Worm (Caenorhabditis elegans) whole organism, young adult: ENCODE data around the gene Y54F10AM.11.

ENCODE experiments used
- C17E4.6 ChIP-seq: fragments of 200-800 bp; sonication (Bioruptor generic); IDR thresholded peaks from 2 replicates; pipeline ENCODE4 v1.3.6; 2022; ENCODE audit warnings: missing genetic modification reagents, missing genetic modification characterization, missing compliant biosample characterization
- F22D6.2 ChIP-seq: sonication (generic microtip); optimal IDR thresholded peaks from 2 replicates; lab custom pipeline; 2016; ENCODE audit warnings: mild to moderate bottlenecking, missing genetic modification characterization, missing compliant biosample characterization
- F33H1.4 ChIP-seq: fragments of 200-800 bp; sonication (Bioruptor generic); IDR thresholded peaks from 2 replicates; pipeline ENCODE4 v1.3.6; 2022; ENCODE audit warnings: missing genetic modification reagents, missing genetic modification characterization, missing compliant biosample characterization
- F39B2.1 ChIP-seq: fragments of 200-800 bp; sonication (Bioruptor generic); IDR thresholded peaks from 2 replicates; pipeline ENCODE4 v1.3.6; 2022; ENCODE audit warnings: missing genetic modification reagents, missing genetic modification characterization, missing compliant biosample characterization
- F52B5.7 ChIP-seq: sonication (generic microtip); optimal IDR thresholded peaks from 2 replicates; lab custom pipeline; 2016; ENCODE audit warnings: mild to moderate bottlenecking, missing genetic modification characterization, missing compliant biosample characterization
- F55B11.4 ChIP-seq: sonication (generic microtip); optimal IDR thresholded peaks from 2 replicates; lab custom pipeline; 2016; ENCODE audit warnings: missing compliant biosample characterization, missing genetic modification characterization, borderline replicate concordance; ENCODE audit not compliant: insufficient read depth
- T26A5.8 ChIP-seq: sonication (generic microtip); optimal IDR thresholded peaks from 2 replicates; lab custom pipeline; 2016; ENCODE audit warnings: missing genetic modification characterization, missing compliant biosample characterization
- Y53F4B.3 ChIP-seq: fragments of 200-800 bp; sonication (Bioruptor generic); IDR thresholded peaks from 2 replicates; pipeline ENCODE4 v1.3.6; 2022; ENCODE audit warnings: missing genetic modification reagents, missing genetic modification characterization, missing compliant biosample characterization
- Y56A3A.18 ChIP-seq: fragments of 200-800 bp; sonication (Bioruptor generic); IDR thresholded peaks from 2 replicates; pipeline ENCODE4 v1.3.6; 2022; ENCODE audit warnings: missing genetic modification reagents, missing genetic modification characterization, missing compliant biosample characterization
- akir-1 ChIP-seq: fragments of 200-800 bp; sonication (Bioruptor generic); optimal IDR thresholded peaks from 2 replicates; lab custom pipeline; 2018; ENCODE audit warnings: mild to moderate bottlenecking, missing genetic modification characterization, moderate library complexity, missing compliant biosample characterization
- ama-1 ChIP-seq, 3 experiments: fragments of 150-350 bp in 1 of 3; sonication (generic microtip) in 2 of 3; optimal IDR thresholded peaks; 2 replicates each; lab custom pipeline; 2014 to 2018; ENCODE audit warnings: missing biosample characterization in 2 of 3, missing genetic modification characterization in 2 of 3, missing genetic modification reagents in 2 of 3
- atf-7 ChIP-seq: sonication (generic microtip); optimal IDR thresholded peaks from 2 replicates; lab custom pipeline; 2017; ENCODE audit warnings: mild to moderate bottlenecking, missing genetic modification characterization, missing compliant biosample characterization
- attf-3 ChIP-seq: fragments of 200-800 bp; sonication (Bioruptor generic); conservative IDR thresholded peaks from 2 replicates; pipeline ENCODE4 v1.3.6; 2022; ENCODE audit warnings: missing genetic modification reagents, missing genetic modification characterization, missing compliant biosample characterization
- attf-5 ChIP-seq: fragments of 200-800 bp; sonication (Bioruptor generic); optimal IDR thresholded peaks from 2 replicates; lab custom pipeline; 2018; ENCODE audit warnings: mild to moderate bottlenecking, missing genetic modification characterization, missing compliant biosample characterization
- attf-6 ChIP-seq: fragments of 200-800 bp; sonication (Bioruptor generic); IDR thresholded peaks from 2 replicates; pipeline ENCODE4 v1.3.6; 2022; ENCODE audit warnings: missing genetic modification reagents, missing genetic modification characterization, missing compliant biosample characterization
- cebp-1 ChIP-seq, 2 experiments: fragments of 200-800 bp in 1 of 2; sonication (Bioruptor generic) in 1 of 2; sonication (generic microtip) in 1 of 2; IDR thresholded peaks in 1 of 2; optimal IDR thresholded peaks in 1 of 2; 2 replicates each; pipeline versions ENCODE4 v1.3.6 to Lab custom; 2017 to 2022; ENCODE audit warnings: missing compliant biosample characterization in 2 of 2, missing genetic modification characterization in 2 of 2, mild to moderate bottlenecking in 1 of 2, missing genetic modification reagents in 1 of 2, moderate library complexity in 1 of 2
- cebp-2 ChIP-seq: fragments of 200-800 bp; sonication (Bioruptor generic); IDR thresholded peaks from 2 replicates; pipeline ENCODE4 v1.3.6; 2022; ENCODE audit warnings: missing genetic modification characterization, missing compliant biosample characterization
- ceh-91 ChIP-seq: fragments of 200-800 bp; sonication (Bioruptor generic); IDR thresholded peaks from 2 replicates; pipeline ENCODE4 v1.3.6; 2022; ENCODE audit warnings: missing genetic modification reagents, missing genetic modification characterization, missing compliant biosample characterization
- dpl-1 ChIP-seq: fragments of 150-350 bp; optimal IDR thresholded peaks from 2 replicates; lab custom pipeline; 2014; ENCODE audit warnings: missing biosample characterization, missing genetic modification reagents, missing genetic modification characterization
- efl-1 ChIP-seq: fragments of 150-350 bp; optimal IDR thresholded peaks from 2 replicates; lab custom pipeline; 2014; ENCODE audit warnings: missing biosample characterization, missing genetic modification reagents, missing genetic modification characterization
- ekl-4 ChIP-seq: fragments of 200-800 bp; sonication (Bioruptor generic); IDR thresholded peaks from 2 replicates; pipeline ENCODE4 v1.3.6; 2022; ENCODE audit warnings: missing genetic modification reagents, missing genetic modification characterization, missing compliant biosample characterization
- fkh-3 ChIP-seq: sonication (generic microtip); optimal IDR thresholded peaks from 2 replicates; lab custom pipeline; 2016; ENCODE audit warnings: mild to moderate bottlenecking, missing genetic modification characterization, missing compliant biosample characterization
- him-1 ChIP-seq: sonication (generic microtip); optimal IDR thresholded peaks from 2 replicates; lab custom pipeline; 2016; ENCODE audit warnings: missing genotype, missing genetic modification reagents, missing genetic modification characterization, missing compliant biosample characterization
- hmg-1.2 ChIP-seq: fragments of 200-800 bp; sonication (Bioruptor generic); IDR thresholded peaks from 2 replicates; pipeline ENCODE4 v1.3.6; 2022; ENCODE audit warnings: missing genetic modification reagents, missing genetic modification characterization, missing compliant biosample characterization
- hsf-1 ChIP-seq: fragments of 200-800 bp; sonication (Bioruptor generic); IDR thresholded peaks from 2 replicates; pipeline ENCODE4 v1.3.6; 2022; ENCODE audit warnings: missing genetic modification reagents, missing genetic modification characterization, missing compliant biosample characterization
- lag-1 ChIP-seq: fragments of 200-800 bp; sonication (Bioruptor generic); IDR thresholded peaks from 2 replicates; pipeline ENCODE4 v1.3.6; 2022; ENCODE audit warnings: missing genetic modification reagents, missing genetic modification characterization, missing compliant biosample characterization
- lir-1 ChIP-seq: fragments of 200-800 bp; sonication (Bioruptor generic); conservative IDR thresholded peaks from 2 replicates; pipeline ENCODE4 v1.3.6; 2022; ENCODE audit warnings: missing genetic modification reagents, missing genetic modification characterization, missing compliant biosample characterization
- lsl-1 ChIP-seq: fragments of 200-800 bp; sonication (Bioruptor generic); optimal IDR thresholded peaks from 2 replicates; lab custom pipeline; 2018; ENCODE audit warnings: mild to moderate bottlenecking, missing genetic modification characterization, moderate library complexity, missing compliant biosample characterization
- lsy-27 ChIP-seq: sonication (generic microtip); optimal IDR thresholded peaks from 2 replicates; lab custom pipeline; 2017; ENCODE audit warnings: missing genetic modification characterization, mild to moderate bottlenecking, missing compliant biosample characterization, antibody characterized with exemption, missing genotype, borderline replicate concordance; ENCODE audit not compliant: insufficient read depth
- madf-10 ChIP-seq: sonication (generic microtip); optimal IDR thresholded peaks from 2 replicates; lab custom pipeline; 2016; ENCODE audit warnings: mild to moderate bottlenecking, missing genetic modification characterization, missing compliant biosample characterization
- madf-3 ChIP-seq: fragments of 200-800 bp; sonication (Bioruptor generic); IDR thresholded peaks from 2 replicates; pipeline ENCODE4 v1.3.6; 2022; ENCODE audit warnings: missing genetic modification reagents, missing genetic modification characterization, missing compliant biosample characterization
- madf-6 ChIP-seq: fragments of 200-800 bp; sonication (Bioruptor generic); IDR thresholded peaks from 2 replicates; pipeline ENCODE4 v1.3.6; 2022; ENCODE audit warnings: missing genetic modification reagents, missing genetic modification characterization, missing compliant biosample characterization
- mes-4 ChIP-seq: sonication (generic microtip); optimal IDR thresholded peaks from 2 replicates; lab custom pipeline; 2016; ENCODE audit warnings: missing genotype, missing genetic modification characterization, missing compliant biosample characterization
- mxl-1 ChIP-seq: sonication (generic microtip); optimal IDR thresholded peaks from 2 replicates; lab custom pipeline; 2016; ENCODE audit warnings: missing genetic modification characterization, missing compliant biosample characterization
- nfya-1 ChIP-seq: sonication (generic microtip); optimal IDR thresholded peaks from 2 replicates; lab custom pipeline; 2017; ENCODE audit warnings: antibody characterized with exemption, missing compliant biosample characterization, missing genetic modification characterization, borderline replicate concordance; ENCODE audit not compliant: insufficient read depth
- nfyb-1 ChIP-seq: fragments of 200-800 bp; sonication (Bioruptor generic); IDR thresholded peaks from 2 replicates; pipeline ENCODE4 v1.3.6; 2022; ENCODE audit warnings: missing genetic modification reagents, missing genetic modification characterization, missing compliant biosample characterization
- nhr-179 ChIP-seq: sonication (generic microtip); optimal IDR thresholded peaks from 2 replicates; lab custom pipeline; 2016; ENCODE audit warnings: mild to moderate bottlenecking, missing genetic modification characterization, missing compliant biosample characterization
- nhr-27 ChIP-seq: fragments of 200-800 bp; sonication (Bioruptor generic); optimal IDR thresholded peaks from 2 replicates; lab custom pipeline; 2018; ENCODE audit warnings: mild to moderate bottlenecking, missing genetic modification characterization, moderate library complexity, missing compliant biosample characterization
- nhr-80 ChIP-seq: sonication (generic microtip); optimal IDR thresholded peaks from 2 replicates; lab custom pipeline; 2016; ENCODE audit warnings: missing genetic modification characterization, missing compliant biosample characterization
- pha-4 ChIP-seq: fragments of 150-350 bp; sonication (generic microtip); optimal IDR thresholded peaks from 2 replicates; lab custom pipeline; 2014; ENCODE audit warnings: missing biosample characterization, missing genetic modification reagents, missing genetic modification characterization
- rpc-1 ChIP-seq, 2 experiments: fragments of 150-350 bp in 1 of 2; sonication (generic microtip) in 1 of 2; optimal IDR thresholded peaks; 2 replicates each; lab custom pipeline; 2014 to 2018; ENCODE audit warnings: missing biosample characterization in 1 of 2, missing genetic modification characterization in 1 of 2, missing genetic modification reagents in 1 of 2, missing genotype in 1 of 2
- snpc-3.4 ChIP-seq: sonication (generic microtip); optimal IDR thresholded peaks from 2 replicates; lab custom pipeline; 2017; ENCODE audit warnings: missing genetic modification characterization, mild to moderate bottlenecking, missing compliant biosample characterization, antibody characterized with exemption, moderate library complexity, missing genotype, missing genetic modification reagents
- sptf-2 ChIP-seq: fragments of 200-800 bp; sonication (Bioruptor generic); optimal IDR thresholded peaks from 2 replicates; lab custom pipeline; 2018; ENCODE audit warnings: mild to moderate bottlenecking, missing genetic modification characterization, missing compliant biosample characterization
- tbx-9 ChIP-seq: sonication (generic microtip); optimal IDR thresholded peaks from 2 replicates; lab custom pipeline; 2016; ENCODE audit warnings: borderline replicate concordance, missing genetic modification characterization, inconsistent platforms, missing compliant biosample characterization
- zfh-2 ChIP-seq: fragments of 200-800 bp; sonication (Bioruptor generic); conservative IDR thresholded peaks from 2 replicates; pipeline ENCODE4 v1.3.6; 2022; ENCODE audit warnings: missing genetic modification reagents, missing genetic modification characterization, missing compliant biosample characterization
- zim-3 ChIP-seq: sonication (generic microtip); optimal IDR thresholded peaks from 2 replicates; lab custom pipeline; 2017; ENCODE audit warnings: mild to moderate bottlenecking, missing genetic modification characterization, moderate library complexity, missing compliant biosample characterization
- ztf-3 ChIP-seq: fragments of 200-800 bp; sonication (Bioruptor generic); optimal IDR thresholded peaks from 2 replicates; lab custom pipeline; 2018; ENCODE audit warnings: mild to moderate bottlenecking, missing genetic modification characterization, missing compliant biosample characterization

Gene Y54F10AM.11

ce11 chrIII:2596984-2597454 is 33.2 kb upstream of the Y54F10AM.11 start, which contains the start of gene apb-1 (continued):
- peak; percentile 28 for TF ChIP-seq dpl-1 (GFP tag; lab: Kevin White, UChicago)
- TF ChIP-seq ztf-3, result no peak
- TF ChIP-seq nhr-27 (tag; lab: Kevin White, UChicago), result no peak
- TF ChIP-seq atf-7, result peak; percentile 73
- peak; percentile 79 for TF ChIP-seq lsl-1 (GFP tag; lab: Kevin White, UChicago)
- TF ChIP-seq pha-4 (tag; lab: Kevin White, UChicago), result no peak
- no peak for TF ChIP-seq fkh-3 (tag; lab: Kevin White, UChicago)
- TF ChIP-seq rpc-1 (optimal IDR thresholded peaks at IDR 0.05; lab: Kevin White, UChicago), result no peak
- no peak for TF ChIP-seq rpc-1 (tag; optimal IDR thresholded peaks at IDR 0.05; lab: Kevin White, UChicago)
- TF ChIP-seq cebp-2 (GFP tag; lab: Robert Waterston, UW), result no peak
- TF ChIP-seq nfya-1 (tag; lab: Kevin White, UChicago), result no peak
- TF ChIP-seq snpc-3.4 (tag; lab: Kevin White, UChicago), result peak; percentile 86
- peak; percentile 91 for TF ChIP-seq attf-5 (GFP tag; lab: Kevin White, UChicago)
- peak; percentile 61 for TF ChIP-seq hmg-1.2 (GFP tag; lab: Robert Waterston, UW)
- peak; percentile 50 for TF ChIP-seq efl-1 (GFP tag; lab: Kevin White, UChicago)
- peak; percentile 56 for TF ChIP-seq ceh-91 (GFP tag; lab: Robert Waterston, UW)
- TF ChIP-seq attf-6 (GFP tag; lab: Robert Waterston, UW), result 0 out of 2 replicates have a peak, but pooled peaks have one; percentile 55
- peak; percentile 93 for TF ChIP-seq madf-6
- TF ChIP-seq ama-1 (optimal IDR thresholded peaks at IDR 0.05; lab: Kevin White, UChicago), result peak; percentile 20
- TF ChIP-seq ama-1 (GFP tag; optimal IDR thresholded peaks at IDR 0.05; lab: Kevin White, UChicago), result peak in 1 of 2 experiments; percentile 58
- TF ChIP-seq akir-1 (GFP tag; lab: Kevin White, UChicago), result no peak
- no peak for TF ChIP-seq lsy-27
- TF ChIP-seq nfyb-1 (GFP tag; lab: Robert Waterston, UW), result peak; percentile 93
- no peak for TF ChIP-seq Y56A3A.18 (GFP tag; lab: Robert Waterston, UW)
- peak; percentile 25 for TF ChIP-seq nhr-80
- no peak for TF ChIP-seq sptf-2 (GFP tag; lab: Kevin White, UChicago)
- no peak for TF ChIP-seq zfh-2 (GFP tag; lab: Robert Waterston, UW)
- no peak for TF ChIP-seq T26A5.8
- TF ChIP-seq lir-1 (GFP tag; lab: Robert Waterston, UW), result peak; percentile 56; the same call in 1 of the 2 replicates
- no peak for TF ChIP-seq lag-1 (GFP tag; lab: Robert Waterston, UW)
- TF ChIP-seq madf-10 (tag; lab: Kevin White, UChicago), result peak; percentile 62
- no peak for TF ChIP-seq F39B2.1 (GFP tag; lab: Robert Waterston, UW)
- TF ChIP-seq F22D6.2 (tag; lab: Kevin White, UChicago), result no peak
- TF ChIP-seq him-1, result no peak
- TF ChIP-seq mes-4, result no peak
- no peak for TF ChIP-seq zim-3
- TF ChIP-seq C17E4.6 (GFP tag; lab: Robert Waterston, UW), result peak; percentile 17; the same call in 1 of the 2 replicates
- no peak; the same call in 1 of the 2 replicates for TF ChIP-seq hsf-1
- TF ChIP-seq tbx-9 (tag; lab: Kevin White, UChicago), result no peak
- TF ChIP-seq Y53F4B.3 (GFP tag; lab: Robert Waterston, UW), result no peak
- TF ChIP-seq attf-3, result no peak; the same call in 1 of the 2 replicates
- TF ChIP-seq nhr-179 (tag; lab: Kevin White, UChicago), result no peak
- no peak; the same call in 1 of the 2 replicates for TF ChIP-seq ekl-4
- no peak for TF ChIP-seq F55B11.4
- TF ChIP-seq cebp-1 (GFP tag; IDR thresholded peaks at IDR 0.05; lab: Robert Waterston, UW), result no peak
- TF ChIP-seq cebp-1 (tag; optimal IDR thresholded peaks at IDR 0.05; lab: Kevin White, UChicago), result peak; percentile 91
- no peak for TF ChIP-seq F52B5.7 (tag; lab: Kevin White, UChicago)
- TF ChIP-seq mxl-1 (tag; lab: Kevin White, UChicago), result no peak
- TF ChIP-seq madf-3 (GFP tag; lab: Robert Waterston, UW), result no peak
- TF ChIP-seq F33H1.4 (GFP tag; lab: Robert Waterston, UW), result peak; percentile 87
